Worm (Caenorhabditis elegans) whole organism, late embryonic: ENCODE measurements around the gene C16C8.17.

Source experiments
- C38D4.7 ChIP-seq: fragments of 200-800 bp; sonication (Bioruptor generic); optimal IDR thresholded peaks from 2 replicates; lab custom pipeline; 2018; ENCODE audit warnings: mild to moderate bottlenecking, missing genetic modification characterization, moderate library complexity, missing compliant biosample characterization
- F13H6.1 ChIP-seq: sonication (generic microtip); optimal IDR thresholded peaks from 2 replicates; lab custom pipeline; 2016; ENCODE audit warnings: missing genetic modification characterization, missing compliant biosample characterization
- K09A11.1 ChIP-seq: sonication (generic microtip); optimal IDR thresholded peaks from 2 replicates; lab custom pipeline; 2017; ENCODE audit warnings: antibody characterized with exemption, mild to moderate bottlenecking, missing genetic modification characterization, missing compliant biosample characterization; ENCODE audit not compliant: insufficient read depth
- T23F11.4 ChIP-seq: fragments of 200-800 bp; sonication (Bioruptor generic); optimal IDR thresholded peaks from 2 replicates; lab custom pipeline; 2018; ENCODE audit warnings: mild to moderate bottlenecking, missing genetic modification characterization, missing compliant biosample characterization
- ceh-19 ChIP-seq: fragments of 200-800 bp; sonication (Bioruptor generic); optimal IDR thresholded peaks from 2 replicates; lab custom pipeline; 2018; ENCODE audit warnings: mild to moderate bottlenecking, missing genetic modification characterization, missing compliant biosample characterization
- ceh-2 ChIP-seq: sonication (generic microtip); optimal IDR thresholded peaks from 2 replicates; lab custom pipeline; 2016; ENCODE audit warnings: missing genotype, missing genetic modification characterization, missing compliant biosample characterization
- ceh-22 ChIP-seq: sonication (generic microtip); optimal IDR thresholded peaks from 2 replicates; lab custom pipeline; 2017; ENCODE audit warnings: missing biosample characterization, missing genetic modification characterization
- ceh-24 ChIP-seq: sonication (generic microtip); optimal IDR thresholded peaks from 2 replicates; lab custom pipeline; 2016; ENCODE audit warnings: mild to moderate bottlenecking, missing genetic modification characterization, missing compliant biosample characterization
- ceh-30 ChIP-seq: fragments of 150-350 bp; optimal IDR thresholded peaks from 2 replicates; lab custom pipeline; 2014; ENCODE audit warnings: missing biosample characterization, missing genetic modification characterization
- ceh-31 ChIP-seq: sonication (generic microtip); optimal IDR thresholded peaks from 2 replicates; lab custom pipeline; 2016; ENCODE audit warnings: missing genetic modification characterization, missing compliant biosample characterization
- ceh-45 ChIP-seq: fragments of 200-800 bp; sonication (Bioruptor generic); IDR thresholded peaks from 2 replicates; pipeline ENCODE4 v1.3.6; 2022; ENCODE audit warnings: missing genetic modification reagents, missing genetic modification characterization, missing compliant biosample characterization
- ceh-48 ChIP-seq: sonication (generic microtip); optimal IDR thresholded peaks from 2 replicates; lab custom pipeline; 2016; ENCODE audit warnings: missing genetic modification characterization, inconsistent platforms, missing compliant biosample characterization
- ceh-6 ChIP-seq: fragments of 200-800 bp; sonication (Bioruptor generic); optimal IDR thresholded peaks from 2 replicates; lab custom pipeline; 2018; ENCODE audit warnings: mild to moderate bottlenecking, missing genetic modification characterization, missing compliant biosample characterization
- ceh-9 ChIP-seq: sonication (generic microtip); optimal IDR thresholded peaks from 2 replicates; lab custom pipeline; 2016; ENCODE audit warnings: mild to moderate bottlenecking, missing genetic modification characterization, inconsistent platforms, missing compliant biosample characterization
- che-1 ChIP-seq: sonication (generic microtip); optimal IDR thresholded peaks from 2 replicates; lab custom pipeline; 2016; ENCODE audit warnings: mild to moderate bottlenecking, missing genetic modification characterization, missing compliant biosample characterization
- elt-2 ChIP-seq: sonication (generic microtip); optimal IDR thresholded peaks from 2 replicates; lab custom pipeline; 2016; ENCODE audit warnings: missing genetic modification reagents, missing genetic modification characterization, missing compliant biosample characterization
- elt-4 ChIP-seq: sonication (generic microtip); optimal IDR thresholded peaks from 2 replicates; lab custom pipeline; 2016; ENCODE audit warnings: missing genetic modification characterization, missing compliant biosample characterization
- fax-1 ChIP-seq: sonication (generic microtip); optimal IDR thresholded peaks from 2 replicates; lab custom pipeline; 2016; ENCODE audit warnings: missing genotype, missing genetic modification characterization, missing compliant biosample characterization
- fkh-10 ChIP-seq: fragments of 150-350 bp; optimal IDR thresholded peaks from 2 replicates; lab custom pipeline; 2014; ENCODE audit warnings: missing biosample characterization, missing genetic modification reagents, missing genetic modification characterization
- fkh-6 ChIP-seq: sonication (generic microtip); optimal IDR thresholded peaks from 2 replicates; lab custom pipeline; 2016; ENCODE audit warnings: missing genetic modification characterization, missing compliant biosample characterization
- hlh-13 ChIP-seq: fragments of 200-800 bp; sonication (Bioruptor generic); optimal IDR thresholded peaks from 2 replicates; lab custom pipeline; 2018; ENCODE audit warnings: mild to moderate bottlenecking, missing genetic modification characterization, missing compliant biosample characterization
- hlh-15 ChIP-seq: sonication (generic microtip); optimal IDR thresholded peaks from 2 replicates; lab custom pipeline; 2016; ENCODE audit warnings: missing genetic modification characterization, missing compliant biosample characterization
- hlh-30 ChIP-seq: sonication (generic microtip); optimal IDR thresholded peaks from 2 replicates; lab custom pipeline; 2017; ENCODE audit warnings: antibody characterized with exemption, missing genetic modification characterization, missing compliant biosample characterization; ENCODE audit not compliant: insufficient read depth
- hlh-8 ChIP-seq: sonication (generic microtip); optimal IDR thresholded peaks from 2 replicates; lab custom pipeline; 2016; ENCODE audit warnings: missing genotype, missing genetic modification characterization, missing compliant biosample characterization
- lim-6 ChIP-seq: sonication (generic microtip); optimal IDR thresholded peaks from 2 replicates; lab custom pipeline; 2016; ENCODE audit warnings: missing genetic modification characterization, missing compliant biosample characterization
- madf-2 ChIP-seq: sonication (generic microtip); optimal IDR thresholded peaks from 2 replicates; lab custom pipeline; 2017; ENCODE audit warnings: missing genetic modification characterization, missing compliant biosample characterization
- mec-3 ChIP-seq: sonication (generic microtip); optimal IDR thresholded peaks from 2 replicates; lab custom pipeline; 2016; ENCODE audit warnings: borderline replicate concordance, missing genetic modification characterization, missing compliant biosample characterization
- nfya-1 ChIP-seq: sonication (generic microtip); optimal IDR thresholded peaks from 2 replicates; lab custom pipeline; 2017; ENCODE audit warnings: missing genetic modification characterization, mild to moderate bottlenecking, missing compliant biosample characterization, antibody characterized with exemption, moderate library complexity
- nhr-11 ChIP-seq: fragments of 150-350 bp; optimal IDR thresholded peaks from 2 replicates; lab custom pipeline; 2014; ENCODE audit warnings: missing biosample characterization, missing genetic modification characterization
- npax-4 ChIP-seq: sonication (generic microtip); optimal IDR thresholded peaks from 2 replicates; lab custom pipeline; 2016; ENCODE audit warnings: missing genetic modification characterization, missing compliant biosample characterization
- pat-9 ChIP-seq: fragments of 200-800 bp; sonication (Bioruptor generic); optimal IDR thresholded peaks from 2 replicates; lab custom pipeline; 2018; ENCODE audit warnings: mild to moderate bottlenecking, missing genetic modification characterization, moderate library complexity, missing compliant biosample characterization
- pax-1 ChIP-seq: fragments of 150-350 bp; optimal IDR thresholded peaks from 2 replicates; lab custom pipeline; 2014; ENCODE audit warnings: missing biosample characterization, missing genetic modification characterization
- pha-2 ChIP-seq: sonication (generic microtip); optimal IDR thresholded peaks from 2 replicates; lab custom pipeline; 2017; ENCODE audit warnings: mild to moderate bottlenecking, missing genetic modification characterization, missing compliant biosample characterization
- pha-4 ChIP-seq: fragments of 150-350 bp; optimal IDR thresholded peaks from 2 replicates; lab custom pipeline; 2018; ENCODE audit warnings: missing biosample characterization, missing genetic modification reagents, missing genetic modification characterization
- pros-1 ChIP-seq: fragments of 150-350 bp; optimal IDR thresholded peaks from 2 replicates; lab custom pipeline; 2014; ENCODE audit warnings: missing biosample characterization, missing genetic modification reagents, missing genetic modification characterization
- ref-2 ChIP-seq: sonication (generic microtip); optimal IDR thresholded peaks from 2 replicates; lab custom pipeline; 2016; ENCODE audit warnings: missing genetic modification characterization, missing compliant biosample characterization
- rnt-1 ChIP-seq: sonication (generic microtip); optimal IDR thresholded peaks from 2 replicates; lab custom pipeline; 2016; ENCODE audit warnings: missing genetic modification characterization, missing compliant biosample characterization
- syd-9 ChIP-seq: sonication (generic microtip); optimal IDR thresholded peaks from 2 replicates; lab custom pipeline; 2016; ENCODE audit warnings: mild to moderate bottlenecking, missing genetic modification characterization, moderate library complexity, missing compliant biosample characterization
- tbx-2 ChIP-seq: sonication (generic microtip); optimal IDR thresholded peaks from 2 replicates; lab custom pipeline; 2016; ENCODE audit warnings: missing genetic modification characterization, missing compliant biosample characterization
- unc-3 ChIP-seq, 2 experiments: fragments of 200-800 bp in 1 of 2; sonication (Bioruptor generic) in 1 of 2; sonication (generic microtip) in 1 of 2; conservative IDR thresholded peaks in 1 of 2; optimal IDR thresholded peaks in 1 of 2; 2 replicates each; pipeline versions ENCODE4 v1.3.6 to Lab custom; 2016 to 2022; ENCODE audit warnings: missing compliant biosample characterization in 2 of 2, missing genetic modification characterization in 2 of 2, missing genetic modification reagents in 1 of 2
- unc-86 ChIP-seq: sonication (generic microtip); optimal IDR thresholded peaks from 2 replicates; lab custom pipeline; 2016; ENCODE audit warnings: missing genetic modification characterization, missing compliant biosample characterization
- ztf-16 ChIP-seq: sonication (generic microtip); optimal IDR thresholded peaks from 2 replicates; lab custom pipeline; 2017; ENCODE audit warnings: missing genetic modification characterization, missing compliant biosample characterization

C16C8.17 gene

DNA sequence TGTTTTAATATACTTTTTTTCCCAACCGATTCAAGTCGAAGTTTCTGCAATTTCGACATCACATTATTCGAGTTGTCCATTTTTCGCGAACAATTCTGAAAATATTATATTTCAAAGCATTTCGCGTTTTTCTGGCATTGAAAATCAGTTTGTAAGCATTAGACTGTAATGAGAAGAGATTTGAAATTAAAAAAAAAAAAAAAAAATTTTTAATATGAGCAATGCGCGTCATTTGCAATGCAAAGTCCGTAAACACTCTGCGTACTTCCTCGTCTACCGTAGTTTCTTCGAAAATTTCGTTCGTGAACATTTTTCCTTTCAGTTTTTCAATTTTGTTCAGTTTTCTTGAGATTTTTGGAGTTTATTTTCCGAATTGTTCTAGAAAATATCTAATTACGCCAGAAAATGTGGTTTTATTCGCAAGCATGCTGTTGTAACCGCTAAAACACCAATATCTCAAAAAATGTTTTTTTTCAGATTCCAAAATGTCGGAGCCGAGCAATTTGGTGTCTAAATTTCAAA, 4.7 kb downstream of the C16C8.17 start, which contains the start of the genes C16C8.5 and C16C8.16:
TSS of gene C16C8.5 (minus strand) at position 101 of the 522 bp plus-strand sequence.
TSS of gene C16C8.16 (plus strand) at position 472 of the 522 bp plus-strand sequence.
- no peak for TF ChIP-seq unc-3 (GFP tag; conservative IDR thresholded peaks at IDR 0.05; lab: Robert Waterston, UW)
- TF ChIP-seq unc-3 (tag; optimal IDR thresholded peaks at IDR 0.05; lab: Kevin White, UChicago), result no peak

DNA sequence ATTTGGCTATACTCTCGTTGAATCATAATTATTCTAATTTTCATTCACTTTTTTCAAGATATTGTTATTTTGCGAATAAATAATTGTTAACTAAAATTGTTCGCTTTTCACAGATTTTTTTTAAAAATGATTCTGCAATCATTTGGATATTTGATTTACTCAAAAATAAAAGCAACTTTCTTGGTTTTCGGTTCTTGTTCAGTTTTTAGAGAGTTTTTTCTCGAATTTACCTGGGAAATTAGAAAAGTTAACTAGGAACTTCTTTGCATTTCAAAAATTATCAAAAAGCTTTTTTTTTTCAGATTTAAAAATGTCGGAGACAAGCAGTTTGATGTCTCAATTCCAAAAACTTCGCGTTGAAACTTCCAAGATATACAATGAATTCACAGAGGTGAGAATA, 6.0 kb downstream of the C16C8.17 start, which contains the start of the genes C16C8.20 and gldi-6:
TSS of gene C16C8.20 (plus strand) at position 301 of the 400 bp plus-strand sequence.
TSS of gene gldi-6 (plus strand) at position 301 of the 400 bp plus-strand sequence.
- no peak for TF ChIP-seq ceh-45 (GFP tag; lab: Robert Waterston, UW)
- no peak for TF ChIP-seq ceh-9 (tag; lab: Kevin White, UChicago)
- TF ChIP-seq K09A11.1, result no peak
- no peak for TF ChIP-seq lim-6 (tag; lab: Kevin White, UChicago)
- TF ChIP-seq ceh-22 (tag; lab: Kevin White, UChicago), result no peak
- no peak for TF ChIP-seq mec-3 (tag; lab: Kevin White, UChicago)
- TF ChIP-seq ceh-2 (tag; lab: Kevin White, UChicago), result no peak
- TF ChIP-seq ref-2 (tag; lab: Kevin White, UChicago), result no peak
- no peak for TF ChIP-seq pros-1 (tag; lab: Kevin White, UChicago)
- no peak for TF ChIP-seq F13H6.1 (tag; lab: Kevin White, UChicago)
- TF ChIP-seq syd-9 (tag; lab: Kevin White, UChicago), result no peak
- no peak for TF ChIP-seq pat-9 (tag; lab: Kevin White, UChicago)
- TF ChIP-seq ceh-31, result no peak
- TF ChIP-seq ceh-30, result no peak
- TF ChIP-seq elt-4, result no peak
- no peak for TF ChIP-seq tbx-2 (tag; lab: Kevin White, UChicago)
- TF ChIP-seq nfya-1 (tag; lab: Kevin White, UChicago), result no peak

DNA sequence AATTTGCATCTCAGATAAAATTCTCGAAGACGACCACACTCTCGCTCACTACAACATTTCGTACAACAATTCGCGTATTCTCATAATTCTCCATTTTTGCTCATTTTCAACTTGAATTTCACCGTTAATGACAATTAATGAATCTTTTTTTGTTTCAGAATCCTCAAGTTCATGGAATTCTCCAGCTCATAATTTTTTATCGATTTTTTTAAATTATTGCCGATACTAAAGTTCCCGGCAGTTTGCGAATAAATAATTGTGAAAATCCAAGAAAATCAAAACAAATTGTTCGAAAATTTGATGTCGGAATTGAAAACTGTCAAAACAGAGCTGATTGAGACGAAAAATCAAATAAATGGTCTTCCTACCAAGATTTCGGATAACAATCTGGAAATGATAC, 7.3 kb downstream of the C16C8.17 start, which contains the start of gene C16C8.21:
TSS of gene C16C8.21 (plus strand) at position 301 of the 400 bp plus-strand sequence.
- TF ChIP-seq ceh-48 (tag; lab: Kevin White, UChicago), result no peak
- TF ChIP-seq ceh-9 (tag; lab: Kevin White, UChicago), result no peak
- TF ChIP-seq ceh-6 (GFP tag; lab: Kevin White, UChicago), result no peak
- TF ChIP-seq ceh-24, result no peak
- TF ChIP-seq mec-3 (tag; lab: Kevin White, UChicago), result no peak
- no peak for TF ChIP-seq hlh-13 (GFP tag; lab: Kevin White, UChicago)
- no peak for TF ChIP-seq unc-86 (tag; lab: Kevin White, UChicago)
- TF ChIP-seq ceh-2 (tag; lab: Kevin White, UChicago), result no peak
- no peak for TF ChIP-seq pros-1 (tag; lab: Kevin White, UChicago)
- TF ChIP-seq pha-2, result no peak
- no peak for TF ChIP-seq fax-1
- no peak for TF ChIP-seq elt-2 (tag; lab: Kevin White, UChicago)
- TF ChIP-seq rnt-1, result no peak
- no peak for TF ChIP-seq C38D4.7 (GFP tag; lab: Kevin White, UChicago)
- TF ChIP-seq madf-2, result no peak
- TF ChIP-seq fkh-6 (tag; lab: Kevin White, UChicago), result no peak
- TF ChIP-seq, all 69 proteins: peak for 0

DNA sequence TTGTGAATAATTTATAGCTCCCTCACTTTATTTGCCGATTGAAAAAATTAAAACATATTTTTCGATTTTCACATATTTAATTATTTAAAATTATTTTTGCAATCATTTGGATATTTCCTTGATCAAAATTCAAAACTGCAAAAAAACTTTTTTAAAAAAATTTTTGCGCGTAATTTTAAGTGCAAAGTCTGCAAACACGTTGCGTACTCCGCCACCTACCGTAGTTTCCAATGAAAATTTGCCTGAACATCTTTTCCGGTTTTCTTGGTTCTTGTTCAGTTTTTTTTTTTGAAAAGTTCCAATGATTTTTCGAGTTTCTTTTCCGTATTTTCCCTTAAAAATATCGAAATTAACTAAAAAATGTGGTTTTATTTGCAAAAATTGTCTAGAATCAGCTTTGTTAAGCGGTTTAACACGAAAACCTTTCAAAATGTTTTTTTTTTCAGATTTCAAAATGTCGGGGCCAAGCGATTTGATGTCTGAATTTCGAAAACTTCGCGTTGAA, 8.2 kb downstream of the C16C8.17 start, which contains the start of gene C16C8.25:
TSS of gene C16C8.25 (plus strand) at position 455 of the 505 bp plus-strand sequence.
- TF ChIP-seq ceh-45 (GFP tag; lab: Robert Waterston, UW) (no peak), ceh-31 (no peak), ceh-19 (GFP tag; lab: Kevin White, UChicago) (no peak), hlh-30 (tag; lab: Kevin White, UChicago) (no peak), ceh-6 (GFP tag; lab: Kevin White, UChicago) (no peak), mec-3 (tag; lab: Kevin White, UChicago) (no peak), nhr-11 (no peak), T23F11.4 (GFP tag; lab: Kevin White, UChicago) (no peak), pha-4 (tag; lab: Kevin White, UChicago) (no peak), che-1 (tag; lab: Kevin White, UChicago) (no peak), pax-1 (tag; lab: Kevin White, UChicago) (no peak), hlh-8 (tag; lab: Kevin White, UChicago) (no peak), hlh-13 (GFP tag; lab: Kevin White, UChicago) (no peak), pha-2 (no peak), ceh-48 (tag; lab: Kevin White, UChicago) (no peak), hlh-15 (tag; lab: Kevin White, UChicago) (no peak), fkh-10 (GFP tag; lab: Kevin White, UChicago) (no peak), fax-1 (no peak), npax-4 (no peak), ztf-16 (tag; lab: Kevin White, UChicago) (no peak)
